Worm (Caenorhabditis elegans) whole organism, midembryonic: ENCODE measurements around the gene pmp-2.

Source experiments
- T22C8.4 ChIP-seq: fragments of 200-800 bp; sonication (Bioruptor generic); IDR thresholded peaks from 2 replicates; pipeline ENCODE4 v1.3.6; 2022; ENCODE audit warnings: missing genetic modification characterization, missing compliant biosample characterization
- cog-1 ChIP-seq: sonication (generic microtip); optimal IDR thresholded peaks from 2 replicates; lab custom pipeline; 2016; ENCODE audit warnings: missing genetic modification characterization, missing compliant biosample characterization
- flt-1 ChIP-seq: fragments of 200-800 bp; sonication (Bioruptor generic); IDR thresholded peaks from 2 replicates; pipeline ENCODE4 v1.3.6; 2022; ENCODE audit warnings: missing genetic modification characterization, missing compliant biosample characterization
- klf-2 ChIP-seq: fragments of 200-800 bp; sonication (Bioruptor generic); conservative IDR thresholded peaks from 2 replicates; pipeline ENCODE4 v1.3.6; 2022; ENCODE audit warnings: missing genetic modification reagents, missing genetic modification characterization, missing compliant biosample characterization
- med-1 ChIP-seq: sonication (generic microtip); optimal IDR thresholded peaks from 2 replicates; lab custom pipeline; 2017; ENCODE audit warnings: missing genetic modification characterization, mild to moderate bottlenecking, missing compliant biosample characterization, antibody characterized with exemption, missing genetic modification reagents; ENCODE audit not compliant: insufficient read depth
- ref-1 ChIP-seq: fragments of 200-800 bp; sonication (Bioruptor generic); conservative IDR thresholded peaks from 2 replicates; pipeline ENCODE4 v1.3.6; 2022; ENCODE audit warnings: missing genetic modification reagents, missing genetic modification characterization, missing compliant biosample characterization
- tab-1 ChIP-seq: fragments of 200-800 bp; sonication (Bioruptor generic); IDR thresholded peaks from 2 replicates; pipeline ENCODE4 v1.3.6; 2022; ENCODE audit warnings: missing genetic modification characterization, missing compliant biosample characterization
- ztf-23 ChIP-seq: fragments of 200-800 bp; sonication (Bioruptor generic); IDR thresholded peaks from 2 replicates; pipeline ENCODE4 v1.3.6; 2022; ENCODE audit warnings: missing genetic modification reagents, missing genetic modification characterization, missing compliant biosample characterization
- ztf-29 ChIP-seq: fragments of 200-800 bp; sonication (Bioruptor generic); IDR thresholded peaks from 2 replicates; pipeline ENCODE4 v1.3.6; 2022; ENCODE audit warnings: missing genetic modification reagents, missing genetic modification characterization, missing compliant biosample characterization

DNA sequence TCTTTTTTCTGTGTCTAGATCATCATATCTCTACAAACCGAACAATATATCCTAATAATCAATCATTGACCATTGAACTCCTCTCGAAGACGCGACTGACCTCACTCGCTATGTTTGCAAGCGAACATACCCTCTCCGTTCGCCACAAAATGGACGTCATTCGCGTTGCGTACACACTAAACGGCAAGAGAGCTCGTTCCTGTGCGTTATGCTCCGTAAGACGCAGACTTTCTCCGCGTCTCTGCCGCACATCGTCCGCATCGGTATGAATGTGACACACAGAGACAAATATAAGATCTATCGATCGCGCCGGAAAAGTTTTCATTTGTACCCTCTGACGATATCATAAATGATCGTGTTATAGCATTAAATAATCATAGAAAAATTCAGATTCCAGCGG, 38.4 kb upstream of the pmp-2 start:
- no peak for TF ChIP-seq T22C8.4
- 0 out of 2 replicates have a peak, but pooled peaks have one; percentile 51 for TF ChIP-seq flt-1
- TF ChIP-seq ztf-29 = no peak
- TF ChIP-seq ref-1 (GFP tag; lab: Robert Waterston, UW) = no peak
- no peak for TF ChIP-seq tab-1 (GFP tag; lab: Robert Waterston, UW)
- no peak for TF ChIP-seq klf-2
- no peak for TF ChIP-seq med-1 (GFP tag; lab: Kevin White, UChicago)
- TF ChIP-seq ztf-23 = no peak
- TF ChIP-seq cog-1 (tag; lab: Kevin White, UChicago) = peak; percentile 29
